Fruit fly (Drosophila melanogaster): ENCODE results near the gene Nnk.
A peak's percentile ranks its signal among the peaks of the same experiment; 100 is the strongest.

The Nnk gene

DNA sequence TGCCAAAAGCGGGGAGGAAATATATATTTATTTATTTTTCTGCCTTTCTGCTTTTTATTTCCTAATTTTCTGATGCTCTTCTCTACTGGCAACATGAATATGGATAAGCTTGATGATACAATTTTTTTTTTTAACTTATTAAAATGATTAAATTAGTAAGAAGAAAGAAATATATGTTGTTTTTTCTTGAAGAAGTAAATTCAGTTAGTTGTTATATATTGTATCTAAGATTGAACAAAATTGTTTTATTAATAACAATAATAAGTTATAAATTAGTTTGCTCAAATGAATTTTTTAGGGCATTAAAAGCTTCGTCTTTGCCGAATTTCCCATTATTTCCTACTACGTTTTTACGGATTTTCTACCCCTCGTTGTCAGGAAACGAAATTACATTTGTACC lies 25.5 kb upstream of the Nnk start (continued):
- no peak for TF ChIP-seq gro (GFP tag; optimal IDR thresholded peaks at IDR 0.05)
- no peak for TF ChIP-seq Six4 (GFP tag; optimal IDR thresholded peaks at IDR 0.05)
- TF ChIP-seq CG1832 (GFP tag; optimal IDR thresholded peaks at IDR 0.05) = no peak
- TF ChIP-seq Dip3 (GFP tag; optimal IDR thresholded peaks at IDR 0.05) = no peak
- TF ChIP-seq CG12744 (GFP tag; optimal IDR thresholded peaks at IDR 0.05) = no peak
- no peak for TF ChIP-seq CG10565 (GFP tag; optimal IDR thresholded peaks at IDR 0.05)
- no peak for TF ChIP-seq gt (GFP tag; IDR thresholded peaks at IDR 0.05)
- no peak for TF ChIP-seq inv (GFP tag; IDR thresholded peaks at IDR 0.05; ENCODE audit: partially characterized antibody)
- no peak for TF ChIP-seq H15 (GFP tag; IDR thresholded peaks at IDR 0.05)
- no peak for TF ChIP-seq B-H1 (GFP tag; IDR thresholded peaks at IDR 0.05)
- peak; percentile 5 for TF ChIP-seq CG2712 (tag; optimal IDR thresholded peaks at IDR 0.05)
- no peak for TF ChIP-seq ind (GFP tag; optimal IDR thresholded peaks at IDR 0.05)
- TF ChIP-seq CoRest (tag; optimal IDR thresholded peaks at IDR 0.05) = peak; percentile 11
- TF ChIP-seq Trl (optimal IDR thresholded peaks at IDR 0.05) = no peak
- no peak for TF ChIP-seq Trl (GFP tag; optimal IDR thresholded peaks at IDR 0.05)
- no peak for TF ChIP-seq psq (GFP tag; optimal IDR thresholded peaks at IDR 0.05)
- no peak for TF ChIP-seq hkb (optimal IDR thresholded peaks at IDR 0.05)
- TF ChIP-seq hkb (GFP tag; IDR thresholded peaks at IDR 0.05) = no peak
- TF ChIP-seq CG6254 (GFP tag; optimal IDR thresholded peaks at IDR 0.05) = no peak
- peak; percentile 34; the same call in 1 of the 2 replicates for TF ChIP-seq CG31441 (GFP tag; IDR thresholded peaks at IDR 0.05)
- TF ChIP-seq CG4282 (GFP tag; optimal IDR thresholded peaks at IDR 0.05) = no peak
- TF ChIP-seq zen2 (GFP tag; IDR thresholded peaks at IDR 0.05; ENCODE audit: partially characterized antibody) = no peak
- TF ChIP-seq CG13624 (GFP tag; optimal IDR thresholded peaks at IDR 0.05) = no peak
- peak; percentile 24 for TF ChIP-seq grau (tag; optimal IDR thresholded peaks at IDR 0.05)
- TF ChIP-seq Hr51 (GFP tag; optimal IDR thresholded peaks at IDR 0.05) = peak in 1 of 2 experiments; percentile 5
- TF ChIP-seq gce (GFP tag; IDR thresholded peaks at IDR 0.05) = no peak
- no peak for TF ChIP-seq zfh2 (GFP tag; optimal IDR thresholded peaks at IDR 0.05)
- no peak for TF ChIP-seq CG10979 (tag; optimal IDR thresholded peaks at IDR 0.05)
- no peak for TF ChIP-seq CG8478 (optimal IDR thresholded peaks at IDR 0.05)
- no peak for TF ChIP-seq tap (tag; optimal IDR thresholded peaks at IDR 0.05)
- no peak for TF ChIP-seq ftz-f1 (GFP tag; optimal IDR thresholded peaks at IDR 0.05)
- no peak for TF ChIP-seq CG6654 (GFP tag; optimal IDR thresholded peaks at IDR 0.05)
- TF ChIP-seq gfzf (GFP tag; optimal IDR thresholded peaks at IDR 0.05) = no peak
- no peak for TF ChIP-seq Dll (GFP tag; IDR thresholded peaks at IDR 0.05; ENCODE audit: partially characterized antibody)
- TF ChIP-seq CG2678 (tag; optimal IDR thresholded peaks at IDR 0.05) = peak; percentile 32
- no peak for TF ChIP-seq eve (GFP tag; optimal IDR thresholded peaks at IDR 0.05)
- no peak for TF ChIP-seq shn (GFP tag; optimal IDR thresholded peaks at IDR 0.05)
- peak; percentile 9 for TF ChIP-seq CG18262 (tag; optimal IDR thresholded peaks at IDR 0.05)
- 0 out of 3 replicates have a peak, but pooled peaks have one; percentile 23 for TF ChIP-seq CG17361 (GFP tag; IDR thresholded peaks at IDR 0.05)
- TF ChIP-seq HmgZ (tag; optimal IDR thresholded peaks at IDR 0.05) = no peak
- no peak for TF ChIP-seq CG8290 (GFP tag; optimal IDR thresholded peaks at IDR 0.05)
- no peak for TF ChIP-seq CG8290 (tag; optimal IDR thresholded peaks at IDR 0.05)
- no peak for TF ChIP-seq HLH54F (GFP tag; optimal IDR thresholded peaks at IDR 0.05)
- TF ChIP-seq CG17385 (GFP tag; optimal IDR thresholded peaks at IDR 0.05) = no peak
- no peak for TF ChIP-seq Dip2 (GFP tag; IDR thresholded peaks at IDR 0.05)
- TF ChIP-seq CG9932 (GFP tag; IDR thresholded peaks at IDR 0.05) = no peak
- TF ChIP-seq Hsf (GFP tag; optimal IDR thresholded peaks at IDR 0.05) = no peak
- TF ChIP-seq H2.0 (GFP tag; IDR thresholded peaks at IDR 0.05) = no peak
- no peak for TF ChIP-seq salm (tag; optimal IDR thresholded peaks at IDR 0.05)
- no peak for TF ChIP-seq CG15011 (GFP tag; optimal IDR thresholded peaks at IDR 0.05)
- TF ChIP-seq D19A (tag; optimal IDR thresholded peaks at IDR 0.05) = peak; percentile 91
- no peak for TF ChIP-seq Antp (GFP tag; optimal IDR thresholded peaks at IDR 0.05)
- TF ChIP-seq CG11504 (tag; optimal IDR thresholded peaks at IDR 0.05) = peak; percentile 6
- no peak for TF ChIP-seq CG9609 (GFP tag; optimal IDR thresholded peaks at IDR 0.05)
